Worm (Caenorhabditis elegans) whole organism, midembryonic: ENCODE measurements around the gene F47B7.3.

Experiments used
- cog-1 ChIP-seq: sonication (generic microtip); optimal IDR thresholded peaks from 2 replicates; lab custom pipeline; 2016; ENCODE audit warnings: missing genetic modification characterization, missing compliant biosample characterization
- flt-1 ChIP-seq: fragments of 200-800 bp; sonication (Bioruptor generic); IDR thresholded peaks from 2 replicates; pipeline ENCODE4 v1.3.6; 2022; ENCODE audit warnings: missing genetic modification characterization, missing compliant biosample characterization
- tab-1 ChIP-seq: fragments of 200-800 bp; sonication (Bioruptor generic); IDR thresholded peaks from 2 replicates; pipeline ENCODE4 v1.3.6; 2022; ENCODE audit warnings: missing genetic modification characterization, missing compliant biosample characterization

- no peak for TF ChIP-seq cog-1 (tag; lab: Kevin White, UChicago)
- no peak for TF ChIP-seq flt-1
- no peak for TF ChIP-seq tab-1 (GFP tag; lab: Robert Waterston, UW)
Observed at ce11 chrX:3715835-3716234, 48.4 kb downstream of the F47B7.3 start.
